Fruit fly (Drosophila melanogaster): ENCODE measurements around the gene CG10859.

The CG10859 gene

dm6 chr2L:13382351-13383029 is 16.0 kb downstream of the CG10859 start, which contains the start of gene loqs (continued):
- TF ChIP-seq slbo (GFP tag; IDR thresholded peaks at IDR 0.05) (peak; percentile 46; the same call in 1 of the 2 replicates), CG12391 (tag; optimal IDR thresholded peaks at IDR 0.05) (peak; percentile 60), MBD-R2 (GFP tag; IDR thresholded peaks at IDR 0.05) (peak; percentile 68), CG32767 (GFP tag; IDR thresholded peaks at IDR 0.05) (peak; percentile 63; the same call in 1 of the 2 replicates), onecut (GFP tag; IDR thresholded peaks at IDR 0.05) (peak; percentile 99), CG12659 (GFP tag; optimal IDR thresholded peaks at IDR 0.05) (peak; percentile 49), PHDP (tag; optimal IDR thresholded peaks at IDR 0.05) (peak; percentile 38), CG1603 (tag; optimal IDR thresholded peaks at IDR 0.05) (no peak), Bgb (GFP tag; IDR thresholded peaks at IDR 0.05; ENCODE audit: partially characterized antibody) (0 out of 2 replicates have a peak, but pooled peaks have one; percentile 6), CoRest (tag; optimal IDR thresholded peaks at IDR 0.05) (peak; percentile 3), CG30403 (GFP tag; optimal IDR thresholded peaks at IDR 0.05) (peak; percentile 18), Dref (GFP tag; IDR thresholded peaks at IDR 0.05) (peak; percentile 55), Hmr (GFP tag; optimal IDR thresholded peaks at IDR 0.05) (no peak), CG13424 (tag; optimal IDR thresholded peaks at IDR 0.05) (peak; percentile 31), CG15011 (GFP tag; optimal IDR thresholded peaks at IDR 0.05) (no peak), CG12219 (GFP tag; optimal IDR thresholded peaks at IDR 0.05) (no peak), CG18619 (GFP tag; optimal IDR thresholded peaks at IDR 0.05) (no peak), sens (GFP tag) (peak; percentile 32), CG17361 (GFP tag; IDR thresholded peaks at IDR 0.05) (0 out of 3 replicates have a peak, but pooled peaks have one; percentile 27), CG9609 (GFP tag; optimal IDR thresholded peaks at IDR 0.05) (no peak), HLH4C (GFP tag; IDR thresholded peaks at IDR 0.05; ENCODE audit: partially characterized antibody) (0 out of 3 replicates have a peak, but pooled peaks have one; percentile 46), row (GFP tag; IDR thresholded peaks at IDR 0.05) (peak; percentile 62), trem (tag; optimal IDR thresholded peaks at IDR 0.05) (peak; percentile 54), prd (optimal IDR thresholded peaks at IDR 0.05) (no peak), prd (GFP tag; IDR thresholded peaks at IDR 0.05) (0 out of 3 replicates have a peak, but pooled peaks have one; percentile 7), NC2α (GFP tag; optimal IDR thresholded peaks at IDR 0.05) (no peak), Dp (GFP tag; optimal IDR thresholded peaks at IDR 0.05) (peak; percentile 77), nerfin-2 (GFP tag; IDR thresholded peaks at IDR 0.05; ENCODE audit: partially characterized antibody) (no peak), YL-1 (GFP tag; optimal IDR thresholded peaks at IDR 0.05) (peak; percentile 34), CG6689 (GFP tag; IDR thresholded peaks at IDR 0.05) (0 out of 2 replicates have a peak, but pooled peaks have one; percentile 5)

- TF ChIP-seq br (optimal IDR thresholded peaks at IDR 0.05) = no peak
- peak; percentile 9 for TF ChIP-seq CG17186 (GFP tag; optimal IDR thresholded peaks at IDR 0.05)
- TF ChIP-seq CG30403 (GFP tag; optimal IDR thresholded peaks at IDR 0.05) = peak; percentile 83
- TF ChIP-seq CG13624 (GFP tag; optimal IDR thresholded peaks at IDR 0.05) = peak; percentile 3
- TF ChIP-seq CG5180 (GFP tag; optimal IDR thresholded peaks at IDR 0.05) = no peak
- TF ChIP-seq CG2120 (GFP tag; optimal IDR thresholded peaks at IDR 0.05) = peak; percentile 78
- TF ChIP-seq Sox100B (GFP tag; optimal IDR thresholded peaks at IDR 0.05) = no peak
- TF ChIP-seq CG10366 (GFP tag; IDR thresholded peaks at IDR 0.05) = peak; percentile 41; the same call in 1 of the 2 replicates
- peak; percentile 68; the same call in 1 of the 3 replicates for TF ChIP-seq CG11456 (GFP tag; IDR thresholded peaks at IDR 0.05)
- TF ChIP-seq chn (GFP tag; optimal IDR thresholded peaks at IDR 0.05) = peak; percentile 39
- peak; percentile 72 for TF ChIP-seq CG8924 (tag; optimal IDR thresholded peaks at IDR 0.05)
- 0 out of 3 replicates have a peak, but pooled peaks have one; percentile 57 for TF ChIP-seq CG34422 (GFP tag; IDR thresholded peaks at IDR 0.05)
- peak; percentile 50; the same call in 1 of the 2 replicates for TF ChIP-seq CG11085 (GFP tag; IDR thresholded peaks at IDR 0.05)
- TF ChIP-seq lmd (GFP tag; IDR thresholded peaks at IDR 0.05) = peak; percentile 69
- peak; percentile 73 for TF ChIP-seq ind (GFP tag; optimal IDR thresholded peaks at IDR 0.05)
- peak; percentile 42; the same call in 1 of the 2 replicates for TF ChIP-seq CG31224 (GFP tag; IDR thresholded peaks at IDR 0.05)
- peak; percentile 71 for TF ChIP-seq Meics (GFP tag; optimal IDR thresholded peaks at IDR 0.05)
- no peak for TF ChIP-seq CG15479 (GFP tag; optimal IDR thresholded peaks at IDR 0.05)
- TF ChIP-seq CG6689 (GFP tag; IDR thresholded peaks at IDR 0.05) = peak; percentile 56
- peak in 1 of 2 experiments; percentile 37 for TF ChIP-seq insv (GFP tag; optimal IDR thresholded peaks at IDR 0.05)
- TF ChIP-seq CG16815 (GFP tag; optimal IDR thresholded peaks at IDR 0.05) = peak; percentile 65
- TF ChIP-seq Bdp1 (GFP tag; optimal IDR thresholded peaks at IDR 0.05) = peak; percentile 69
Measured at dm6 chr2L:13378488-13378964, 19.9 kb downstream of the CG10859 start, which contains the start of the genes CG9302 and beta'COP. Gene CG9302, minus strand, starts transcription at chr2L:13378538. Gene beta'COP, plus strand, starts transcription at chr2L:13378902.

Measured in whole organism, embryonic.